Worm (Caenorhabditis elegans) whole organism, mixed stage, embryonic: ENCODE measurements around the gene col-146.

Source experiments
- elt-1 ChIP-seq: sonication (generic microtip); optimal IDR thresholded peaks from 2 replicates; lab custom pipeline; 2017; ENCODE audit warnings: missing genetic modification characterization, mild to moderate bottlenecking, missing compliant biosample characterization, antibody characterized with exemption, moderate library complexity, borderline replicate concordance; ENCODE audit not compliant: insufficient read depth
- mab-5 ChIP-seq: fragments of 150-350 bp; optimal IDR thresholded peaks from 2 replicates; lab custom pipeline; 2014; ENCODE audit warnings: missing biosample characterization, missing genetic modification characterization
- nhr-12 ChIP-seq: fragments of 150-350 bp; optimal IDR thresholded peaks from 2 replicates; lab custom pipeline; 2014; ENCODE audit warnings: missing biosample characterization, missing genetic modification characterization
- nhr-237 ChIP-seq: fragments of 150-350 bp; optimal IDR thresholded peaks from 2 replicates; lab custom pipeline; 2014; ENCODE audit warnings: missing biosample characterization, missing genetic modification characterization
- ztf-11 ChIP-seq: fragments of 150-350 bp; optimal IDR thresholded peaks from 2 replicates; lab custom pipeline; 2014; ENCODE audit warnings: missing biosample characterization, missing genetic modification characterization

ce11 chrV:9616130-9616529 is 13.6 kb upstream of the col-146 start:
- TF ChIP-seq nhr-12 (tag; lab: Kevin White, UChicago) (no peak), ztf-11 (tag; lab: Kevin White, UChicago) (no peak), nhr-237 (tag; lab: Kevin White, UChicago) (no peak), mab-5 (tag; lab: Kevin White, UChicago) (no peak), elt-1 (no peak)
